Fruit fly (Drosophila melanogaster): ENCODE data around the gene vas.

DNA sequence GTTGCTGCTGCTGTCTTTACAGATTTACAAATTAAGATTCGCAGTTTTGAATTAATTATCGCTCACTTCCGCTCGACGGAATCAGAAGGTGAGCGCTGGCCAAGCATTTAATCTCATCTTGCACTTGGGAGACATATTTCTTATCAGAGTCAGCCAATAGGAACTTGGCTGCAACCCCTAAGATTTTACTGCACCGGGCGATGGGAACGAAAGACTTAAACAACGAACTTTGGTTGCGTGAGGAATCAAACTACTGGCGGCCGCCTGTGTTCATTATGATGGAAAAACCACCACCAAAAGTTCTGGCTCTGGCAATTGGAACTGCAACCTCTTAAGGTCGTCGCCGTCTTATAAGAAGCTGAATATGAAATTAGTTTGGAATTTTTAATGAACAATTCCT is 17.7 kb upstream of the vas start:
- TF ChIP-seq psq (optimal IDR thresholded peaks at IDR 0.05) (no peak), CG8478 (optimal IDR thresholded peaks at IDR 0.05) (no peak), pan (optimal IDR thresholded peaks at IDR 0.05) (no peak), EcR (GFP tag; optimal IDR thresholded peaks at IDR 0.05) (no peak), usp (GFP tag; optimal IDR thresholded peaks at IDR 0.05) (no peak)
